Worm (Caenorhabditis elegans) whole organism, late embryonic: ENCODE results near the gene Y82E9BR.19.
A peak's percentile ranks its signal among the peaks of the same experiment; 100 is the strongest.

Experiments used
- K09A11.1 ChIP-seq: sonication (generic microtip); optimal IDR thresholded peaks from 2 replicates; lab custom pipeline; 2017; ENCODE audit warnings: antibody characterized with exemption, mild to moderate bottlenecking, missing genetic modification characterization, missing compliant biosample characterization; ENCODE audit not compliant: insufficient read depth
- T23F11.4 ChIP-seq: fragments of 200-800 bp; sonication (Bioruptor generic); optimal IDR thresholded peaks from 2 replicates; lab custom pipeline; 2018; ENCODE audit warnings: mild to moderate bottlenecking, missing genetic modification characterization, missing compliant biosample characterization
- ahr-1 ChIP-seq: sonication (generic microtip); optimal IDR thresholded peaks from 2 replicates; lab custom pipeline; 2016; ENCODE audit warnings: missing genetic modification characterization, missing compliant biosample characterization
- ceh-14 ChIP-seq: sonication (generic microtip); optimal IDR thresholded peaks from 2 replicates; lab custom pipeline; 2016; ENCODE audit warnings: missing genotype, missing genetic modification characterization, missing compliant biosample characterization
- ceh-24 ChIP-seq: sonication (generic microtip); optimal IDR thresholded peaks from 2 replicates; lab custom pipeline; 2016; ENCODE audit warnings: mild to moderate bottlenecking, missing genetic modification characterization, missing compliant biosample characterization
- ceh-45 ChIP-seq: fragments of 200-800 bp; sonication (Bioruptor generic); IDR thresholded peaks from 2 replicates; pipeline ENCODE4 v1.3.6; 2022; ENCODE audit warnings: missing genetic modification reagents, missing genetic modification characterization, missing compliant biosample characterization
- ceh-48 ChIP-seq: sonication (generic microtip); optimal IDR thresholded peaks from 2 replicates; lab custom pipeline; 2016; ENCODE audit warnings: missing genetic modification characterization, inconsistent platforms, missing compliant biosample characterization
- dve-1 ChIP-seq: sonication (generic microtip); optimal IDR thresholded peaks from 2 replicates; lab custom pipeline; 2017; ENCODE audit warnings: antibody characterized with exemption, mild to moderate bottlenecking, missing genetic modification characterization, missing compliant biosample characterization
- elt-4 ChIP-seq: sonication (generic microtip); optimal IDR thresholded peaks from 2 replicates; lab custom pipeline; 2016; ENCODE audit warnings: missing genetic modification characterization, missing compliant biosample characterization
- ets-4 ChIP-seq: sonication (generic microtip); optimal IDR thresholded peaks from 2 replicates; lab custom pipeline; 2016; ENCODE audit warnings: missing genetic modification characterization, missing compliant biosample characterization
- hlh-13 ChIP-seq: fragments of 200-800 bp; sonication (Bioruptor generic); optimal IDR thresholded peaks from 2 replicates; lab custom pipeline; 2018; ENCODE audit warnings: mild to moderate bottlenecking, missing genetic modification characterization, missing compliant biosample characterization
- hlh-6 ChIP-seq: sonication (generic microtip); optimal IDR thresholded peaks from 2 replicates; lab custom pipeline; 2016; ENCODE audit warnings: missing genotype, missing genetic modification characterization, missing compliant biosample characterization
- hlh-8 ChIP-seq: sonication (generic microtip); optimal IDR thresholded peaks from 2 replicates; lab custom pipeline; 2016; ENCODE audit warnings: missing genotype, missing genetic modification characterization, missing compliant biosample characterization
- madf-2 ChIP-seq: sonication (generic microtip); optimal IDR thresholded peaks from 2 replicates; lab custom pipeline; 2017; ENCODE audit warnings: missing genetic modification characterization, missing compliant biosample characterization
- mec-3 ChIP-seq: sonication (generic microtip); optimal IDR thresholded peaks from 2 replicates; lab custom pipeline; 2016; ENCODE audit warnings: borderline replicate concordance, missing genetic modification characterization, missing compliant biosample characterization
- nfya-1 ChIP-seq: sonication (generic microtip); optimal IDR thresholded peaks from 2 replicates; lab custom pipeline; 2017; ENCODE audit warnings: missing genetic modification characterization, mild to moderate bottlenecking, missing compliant biosample characterization, antibody characterized with exemption, moderate library complexity
- odd-2 ChIP-seq: sonication (generic microtip); optimal IDR thresholded peaks from 2 replicates; lab custom pipeline; 2017; ENCODE audit warnings: antibody characterized with exemption, mild to moderate bottlenecking, missing genetic modification characterization, missing compliant biosample characterization
- pag-3 ChIP-seq: sonication (generic microtip); optimal IDR thresholded peaks from 2 replicates; lab custom pipeline; 2016; ENCODE audit warnings: missing compliant biosample characterization, missing genetic modification characterization, borderline replicate concordance
- pat-9 ChIP-seq: fragments of 200-800 bp; sonication (Bioruptor generic); optimal IDR thresholded peaks from 2 replicates; lab custom pipeline; 2018; ENCODE audit warnings: mild to moderate bottlenecking, missing genetic modification characterization, moderate library complexity, missing compliant biosample characterization
- pha-2 ChIP-seq: sonication (generic microtip); optimal IDR thresholded peaks from 2 replicates; lab custom pipeline; 2017; ENCODE audit warnings: mild to moderate bottlenecking, missing genetic modification characterization, missing compliant biosample characterization
- pha-4 ChIP-seq: fragments of 150-350 bp; optimal IDR thresholded peaks from 2 replicates; lab custom pipeline; 2018; ENCODE audit warnings: missing biosample characterization, missing genetic modification reagents, missing genetic modification characterization
- pqm-1 ChIP-seq: sonication (generic microtip); optimal IDR thresholded peaks from 2 replicates; lab custom pipeline; 2016; ENCODE audit warnings: missing genetic modification characterization, missing compliant biosample characterization
- pros-1 ChIP-seq: fragments of 150-350 bp; optimal IDR thresholded peaks from 2 replicates; lab custom pipeline; 2014; ENCODE audit warnings: missing biosample characterization, missing genetic modification reagents, missing genetic modification characterization
- rnt-1 ChIP-seq: sonication (generic microtip); optimal IDR thresholded peaks from 2 replicates; lab custom pipeline; 2016; ENCODE audit warnings: missing genetic modification characterization, missing compliant biosample characterization
- sox-2 ChIP-seq: fragments of 200-800 bp; sonication (Bioruptor generic); IDR thresholded peaks from 2 replicates; pipeline ENCODE4 v1.3.6; 2022; ENCODE audit warnings: missing genetic modification reagents, missing genetic modification characterization, missing compliant biosample characterization
- tbx-2 ChIP-seq: sonication (generic microtip); optimal IDR thresholded peaks from 2 replicates; lab custom pipeline; 2016; ENCODE audit warnings: missing genetic modification characterization, missing compliant biosample characterization
- tbx-7 ChIP-seq: sonication (generic microtip); optimal IDR thresholded peaks from 2 replicates; lab custom pipeline; 2016; ENCODE audit warnings: missing genotype, missing genetic modification characterization, missing compliant biosample characterization
- ttx-3 ChIP-seq: sonication (generic microtip); optimal IDR thresholded peaks from 2 replicates; lab custom pipeline; 2016; ENCODE audit warnings: missing genetic modification reagents, missing genetic modification characterization, missing compliant biosample characterization
- unc-42 ChIP-seq: sonication (generic microtip); optimal IDR thresholded peaks from 2 replicates; lab custom pipeline; 2016; ENCODE audit warnings: missing genotype, missing genetic modification characterization, missing compliant biosample characterization

Y82E9BR.19 gene

ce11 chrIII:1508764-1509281 is 13.7 kb upstream of the Y82E9BR.19 start:
- TF ChIP-seq pat-9 (tag; lab: Kevin White, UChicago), result no peak
- no peak for TF ChIP-seq hlh-6 (tag; lab: Kevin White, UChicago)
- no peak for TF ChIP-seq K09A11.1
- TF ChIP-seq pha-4, result no peak
- no peak for TF ChIP-seq pros-1 (tag; lab: Kevin White, UChicago)
- no peak for TF ChIP-seq pha-2 (tag; lab: Kevin White, UChicago)
- TF ChIP-seq pqm-1, result no peak
- TF ChIP-seq madf-2 (tag; lab: Kevin White, UChicago), result no peak
- no peak for TF ChIP-seq T23F11.4
- TF ChIP-seq mec-3 (tag; lab: Kevin White, UChicago), result no peak
- no peak for TF ChIP-seq unc-42 (tag; lab: Kevin White, UChicago)
- no peak for TF ChIP-seq pag-3
- no peak for TF ChIP-seq elt-4 (tag; lab: Kevin White, UChicago)
- TF ChIP-seq sox-2 (GFP tag; lab: Robert Waterston, UW), result no peak
- no peak for TF ChIP-seq ahr-1 (tag; lab: Kevin White, UChicago)
- TF ChIP-seq hlh-8, result no peak
- TF ChIP-seq ceh-14 (tag; lab: Kevin White, UChicago), result no peak
- TF ChIP-seq, all 69 proteins: peak for 0

ce11 chrIII:1508244-1508643 is 13.1 kb upstream of the Y82E9BR.19 start:
- TF ChIP-seq pqm-1 (no peak), tbx-2 (tag; lab: Kevin White, UChicago) (peak; percentile 15)
- TF ChIP-seq, all 69 proteins: peak for 1

ce11 chrIII:1495863-1496445 is 824 bp upstream of the Y82E9BR.19 start, which contains the start of the genes ave-1 and M01G5.1:
TSS of gene ave-1 (minus strand) at chrIII:1495975.
TSS of gene M01G5.1 (plus strand) at chrIII:1496401.
- TF ChIP-seq tbx-7 (tag; lab: Kevin White, UChicago) (no peak), unc-42 (tag; lab: Kevin White, UChicago) (peak; percentile 72), nfya-1 (peak; percentile 37), pros-1 (tag; lab: Kevin White, UChicago) (no peak), hlh-13 (no peak), dve-1 (tag; lab: Kevin White, UChicago) (no peak), rnt-1 (tag; lab: Kevin White, UChicago) (no peak), ceh-24 (no peak), ceh-45 (GFP tag; lab: Robert Waterston, UW) (no peak), ttx-3 (tag; lab: Kevin White, UChicago) (no peak), ceh-14 (tag; lab: Kevin White, UChicago) (no peak)

ce11 chrIII:1483407-1483806 is 11.7 kb downstream of the Y82E9BR.19 start, which contains the start of gene Y82E9BR.18:
TSS of gene Y82E9BR.18 (minus strand) at chrIII:1483507.
- TF ChIP-seq odd-2 (tag; lab: Kevin White, UChicago), result no peak
- no peak for TF ChIP-seq ceh-48 (tag; lab: Kevin White, UChicago)
- TF ChIP-seq K09A11.1, result no peak
- TF ChIP-seq pha-4, result no peak
- TF ChIP-seq tbx-7 (tag; lab: Kevin White, UChicago), result no peak

- TF ChIP-seq hlh-6 (tag; lab: Kevin White, UChicago) (no peak), ets-4 (tag; lab: Kevin White, UChicago) (no peak), dve-1 (tag; lab: Kevin White, UChicago) (no peak), ceh-48 (tag; lab: Kevin White, UChicago) (peak; percentile 50)
These were observed 26.5 kb downstream of the Y82E9BR.19 start for ce11 chrIII:1468358-1469305.
